Worm (Caenorhabditis elegans): ENCODE results near the gene Y26G10.6.

Y26G10.6 gene

DNA sequence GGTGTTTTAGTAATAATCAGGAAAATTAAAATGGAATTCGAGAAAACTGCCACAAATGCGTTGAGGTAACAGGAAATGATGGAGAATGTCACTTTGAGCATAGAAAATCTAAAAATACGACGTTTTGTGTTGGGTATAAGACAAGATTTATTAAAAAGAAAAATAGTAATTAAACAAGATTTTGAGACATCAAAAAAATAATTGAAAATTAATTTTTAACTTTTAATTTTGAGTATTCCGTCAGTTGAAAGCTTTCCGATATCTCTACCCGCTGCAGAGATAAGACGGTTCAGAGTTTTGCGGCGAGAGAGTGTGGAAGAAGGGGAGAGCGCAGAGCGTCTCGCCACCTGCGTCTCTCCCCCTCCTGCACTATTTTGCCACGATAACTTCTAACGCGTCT is 26.4 kb upstream of the Y26G10.6 start, which contains the start of gene str-93:
Gene str-93 (minus strand): TSS at position 101 of the 400 bp plus-strand sequence.
- TF ChIP-seq dmd-8 (GFP tag; IDR thresholded peaks at IDR 0.05) = no peak
- no peak for TF ChIP-seq daf-19 (GFP tag; conservative IDR thresholded peaks at IDR 0.05)
- TF ChIP-seq hmg-1.1 (GFP tag; IDR thresholded peaks at IDR 0.05) = no peak
- no peak for TF ChIP-seq gei-8 (GFP tag; optimal IDR thresholded peaks at IDR 0.05)
- TF ChIP-seq aha-1 (tag) = no peak
- no peak for TF ChIP-seq zag-1 (tag; optimal IDR thresholded peaks at IDR 0.05)
- TF ChIP-seq mep-1 (tag; optimal IDR thresholded peaks at IDR 0.05) = no peak
- TF ChIP-seq F37D6.2 (tag; optimal IDR thresholded peaks at IDR 0.05) = no peak
- no peak for TF ChIP-seq daf-16 (GFP tag; optimal IDR thresholded peaks at IDR 0.05)
- no peak for TF ChIP-seq daf-16 (tag; optimal IDR thresholded peaks at IDR 0.05)

DNA sequence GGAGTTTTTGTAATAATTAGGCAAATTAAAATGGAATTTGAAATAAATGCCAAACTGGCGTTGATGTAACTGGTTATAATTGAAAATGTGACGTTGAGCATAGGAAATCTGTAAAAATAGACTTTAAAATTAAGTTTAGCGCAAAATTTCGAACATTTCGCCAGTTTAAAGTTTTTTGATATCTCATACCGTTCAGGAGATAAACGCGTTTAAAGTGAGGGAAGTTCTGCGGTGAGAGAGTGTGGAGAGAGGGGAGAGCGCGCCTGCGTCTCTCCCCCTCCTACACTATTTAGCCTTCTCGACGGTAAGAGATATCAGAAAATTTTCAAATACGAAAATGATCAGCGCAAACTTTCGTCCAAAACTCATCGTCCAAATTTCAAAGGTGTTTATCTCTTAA is 23.2 kb upstream of the Y26G10.6 start, which contains the start of gene str-92:
Gene str-92 (minus strand): TSS at position 101 of the 400 bp plus-strand sequence.
- TF ChIP-seq F49E8.2 (tag; optimal IDR thresholded peaks at IDR 0.05; ENCODE audit: borderline replicate concordance) (no peak), unc-62 (GFP tag; optimal IDR thresholded peaks at IDR 0.05 in 1 of 2) (no peak), unc-62 (tag; optimal IDR thresholded peaks at IDR 0.05) (no peak), rbr-2 (tag; optimal IDR thresholded peaks at IDR 0.05) (no peak), lin-13 (GFP tag; optimal IDR thresholded peaks at IDR 0.05) (no peak), mdt-29 (GFP tag; IDR thresholded peaks at IDR 0.05) (no peak), ceh-82 (tag; optimal IDR thresholded peaks at IDR 0.05) (no peak), arid-1 (GFP tag; conservative IDR thresholded peaks at IDR 0.05) (no peak), fos-1 (tag; optimal IDR thresholded peaks at IDR 0.05) (no peak), dmd-8 (GFP tag; IDR thresholded peaks at IDR 0.05) (no peak), ceh-44 (GFP tag; IDR thresholded peaks at IDR 0.05) (no peak), gei-8 (GFP tag; optimal IDR thresholded peaks at IDR 0.05) (no peak), nhr-42 (GFP tag; IDR thresholded peaks at IDR 0.05) (no peak), nhr-102 (tag; optimal IDR thresholded peaks at IDR 0.05) (no peak), pqm-1 (tag; optimal IDR thresholded peaks at IDR 0.05) (no peak), snpc-1.2 (GFP tag; IDR thresholded peaks at IDR 0.05) (no peak), php-3 (GFP tag; IDR thresholded peaks at IDR 0.05) (no peak), mes-2 (tag; optimal IDR thresholded peaks at IDR 0.05; ENCODE audit: poor library complexity, severe bottlenecking) (no peak)

DNA sequence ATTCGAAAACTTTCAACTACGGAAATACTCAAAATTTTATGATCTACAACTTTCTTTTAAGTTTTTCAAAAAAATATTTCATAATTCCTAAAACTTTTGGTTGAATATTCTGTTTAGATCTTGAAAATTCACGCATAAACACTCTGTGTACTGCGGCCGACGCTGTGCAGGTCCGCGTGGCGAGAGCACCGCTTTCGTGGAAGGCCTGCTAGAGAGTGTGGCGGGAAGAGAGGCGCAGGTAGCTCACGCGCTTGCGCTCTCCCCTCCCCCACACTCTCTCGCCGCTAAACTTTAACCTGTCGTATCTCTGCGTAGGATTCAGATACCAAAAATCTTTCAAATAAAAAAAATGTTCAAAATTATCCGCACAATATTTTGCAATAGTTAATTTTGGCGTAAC is 16.5 kb upstream of the Y26G10.6 start:
- TF ChIP-seq pqm-1 (tag; optimal IDR thresholded peaks at IDR 0.05) = no peak
- TF ChIP-seq vab-7 (GFP tag; IDR thresholded peaks at IDR 0.05) = no peak
- TF ChIP-seq arid-1 (GFP tag; conservative IDR thresholded peaks at IDR 0.05) = no peak
- no peak for TF ChIP-seq saeg-2 (GFP tag; IDR thresholded peaks at IDR 0.05)
- TF ChIP-seq F37D6.2 (tag; optimal IDR thresholded peaks at IDR 0.05) = no peak
- TF ChIP-seq set-16 (GFP tag; IDR thresholded peaks at IDR 0.05) = peak; percentile 84
- TF ChIP-seq sdz-12 (GFP tag; optimal IDR thresholded peaks at IDR 0.05) = no peak
- TF ChIP-seq ceh-44 (GFP tag; IDR thresholded peaks at IDR 0.05) = no peak

DNA sequence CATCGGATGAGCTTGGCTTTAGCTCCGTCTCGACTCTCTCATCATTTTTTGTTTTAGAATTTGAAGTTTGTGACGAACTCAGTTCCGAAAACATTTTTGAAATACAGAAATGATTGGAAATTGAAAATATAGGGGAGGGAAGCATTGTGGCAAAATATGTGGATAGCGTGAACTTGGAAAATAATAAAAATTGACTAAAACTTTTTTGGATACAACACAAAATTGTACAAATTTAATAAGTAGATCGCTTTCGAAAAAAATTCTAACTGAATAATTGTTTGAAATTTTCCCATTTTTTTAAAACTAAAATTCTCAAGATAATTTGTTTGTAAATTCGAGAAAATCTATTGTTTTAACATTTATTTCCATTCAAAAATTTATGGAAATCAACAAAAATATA is 16.0 kb upstream of the Y26G10.6 start, which contains the start of gene F59A1.15:
Gene F59A1.15 (minus strand): TSS at position 101 of the 400 bp plus-strand sequence.
- no peak for TF ChIP-seq hif-1 (tag; optimal IDR thresholded peaks at IDR 0.05)
- TF ChIP-seq lin-15B (tag; optimal IDR thresholded peaks at IDR 0.05) = no peak
- no peak for TF ChIP-seq lin-1 (GFP tag; IDR thresholded peaks at IDR 0.05)
- TF ChIP-seq mes-2 (tag; optimal IDR thresholded peaks at IDR 0.05; ENCODE audit: poor library complexity, severe bottlenecking) = no peak
- TF ChIP-seq egl-27 (tag; optimal IDR thresholded peaks at IDR 0.05) = no peak
- no peak for TF ChIP-seq sdz-12 (GFP tag; optimal IDR thresholded peaks at IDR 0.05)
- TF ChIP-seq lin-38 (GFP tag; IDR thresholded peaks at IDR 0.05) = no peak
- TF ChIP-seq dpl-1 (GFP tag; optimal IDR thresholded peaks at IDR 0.05) = no peak
- TF ChIP-seq nhr-42 (GFP tag; IDR thresholded peaks at IDR 0.05) = no peak
- TF ChIP-seq madf-5 (GFP tag; IDR thresholded peaks at IDR 0.05) = no peak
- TF ChIP-seq ztf-11 (tag; optimal IDR thresholded peaks at IDR 0.05) = no peak
- TF ChIP-seq skn-1 (tag; optimal IDR thresholded peaks at IDR 0.05) = no peak
- no peak for TF ChIP-seq ceh-82 (tag; optimal IDR thresholded peaks at IDR 0.05)
- no peak for TF ChIP-seq daf-12 (tag; optimal IDR thresholded peaks at IDR 0.05)
- TF ChIP-seq unc-130 (GFP tag; optimal IDR thresholded peaks at IDR 0.05) = no peak
- TF ChIP-seq nhr-102 (tag; optimal IDR thresholded peaks at IDR 0.05) = no peak
- TF ChIP-seq spr-3 (GFP tag; optimal IDR thresholded peaks at IDR 0.05) = no peak
- TF ChIP-seq zip-11 (GFP tag; IDR thresholded peaks at IDR 0.05) = no peak
